Fruit fly (Drosophila melanogaster) whole organism, embryonic: ENCODE data around the gene Twdlalpha.

Source experiments
- Atf-2 ChIP-seq: fragments of 200-800 bp; sonication (Bioruptor generic); optimal IDR thresholded peaks from 2 replicates; lab custom pipeline; 2016; ENCODE audit warnings: missing biosample characterization, missing genetic modification characterization
- CG10274 ChIP-seq: fragments of 200-800 bp; sonication (Bioruptor generic); optimal IDR thresholded peaks from 3 replicates; lab custom pipeline; 2017; ENCODE audit warnings: missing biosample characterization, mild to moderate bottlenecking, missing genetic modification characterization
- CG10431 ChIP-seq: fragments of 200-800 bp; sonication (Bioruptor generic); optimal IDR thresholded peaks from 3 replicates; lab custom pipeline; 2018; ENCODE audit warnings: missing biosample characterization, mild to moderate bottlenecking, missing genetic modification characterization
- CG12769 ChIP-seq: fragments of 200-800 bp; sonication (Bioruptor generic); optimal IDR thresholded peaks from 2 replicates; lab custom pipeline; 2019; ENCODE audit warnings: missing biosample characterization, mild to moderate bottlenecking, missing genetic modification characterization, moderate library complexity
- CG14965 ChIP-seq: fragments of 200-800 bp; sonication (Bioruptor generic); optimal IDR thresholded peaks from 2 replicates; lab custom pipeline; 2016; ENCODE audit warnings: missing biosample characterization, missing genetic modification characterization, borderline replicate concordance
- CG15269 ChIP-seq: fragments of 200-800 bp; sonication (Bioruptor generic); optimal IDR thresholded peaks from 2 replicates; lab custom pipeline; 2018; ENCODE audit warnings: missing biosample characterization, mild to moderate bottlenecking, missing genetic modification characterization, moderate library complexity
- CG17568 ChIP-seq: fragments of 200-800 bp; sonication (Bioruptor generic); optimal IDR thresholded peaks from 2 replicates; lab custom pipeline; 2018; ENCODE audit warnings: missing biosample characterization, mild to moderate bottlenecking, missing genetic modification characterization, moderate library complexity
- CG17612 ChIP-seq: fragments of 200-800 bp; sonication (Bioruptor generic); IDR thresholded peaks from 2 replicates; pipeline ENCODE4 v1.3.6; 2022; ENCODE audit warnings: missing biosample characterization, missing genetic modification characterization
- CG17829 ChIP-seq: fragments of 200-800 bp; optimal IDR thresholded peaks from 2 replicates; lab custom pipeline; 2019; ENCODE audit warnings: missing biosample characterization, mild to moderate bottlenecking, missing genetic modification characterization, moderate library complexity
- CG3281 ChIP-seq: fragments of 200-800 bp; sonication (Bioruptor generic); optimal IDR thresholded peaks from 3 replicates; lab custom pipeline; 2017; ENCODE audit warnings: missing biosample characterization, mild to moderate bottlenecking, missing genetic modification characterization
- CG33557 ChIP-seq: fragments of 200-800 bp; sonication (Bioruptor generic); optimal IDR thresholded peaks from 2 replicates; lab custom pipeline; 2019; ENCODE audit warnings: missing biosample characterization, mild to moderate bottlenecking, missing genetic modification characterization, moderate library complexity
- CG7372 ChIP-seq: fragments of 200-800 bp; sonication (Bioruptor generic); IDR thresholded peaks from 2 replicates; pipeline ENCODE4 v1.3.6; 2022; ENCODE audit warnings: missing biosample characterization, missing genetic modification characterization
- CG8359 ChIP-seq: fragments of 200-800 bp; sonication (Bioruptor generic); optimal IDR thresholded peaks from 2 replicates; lab custom pipeline; 2017; ENCODE audit warnings: missing biosample characterization, mild to moderate bottlenecking, missing genetic modification characterization, borderline replicate concordance
- CG8388 ChIP-seq: fragments of 200-800 bp; sonication (Bioruptor generic); optimal IDR thresholded peaks from 2 replicates; lab custom pipeline; 2019; ENCODE audit warnings: missing biosample characterization, mild to moderate bottlenecking, missing genetic modification characterization, moderate library complexity
- CG9817 ChIP-seq: fragments of 200-800 bp; sonication (Bioruptor generic); optimal IDR thresholded peaks from 2 replicates; lab custom pipeline; 2018; ENCODE audit warnings: missing biosample characterization, mild to moderate bottlenecking, missing genetic modification characterization, moderate library complexity
- Deaf1 ChIP-seq: fragments of 200-800 bp; optimal IDR thresholded peaks from 3 replicates; lab custom pipeline; 2019; ENCODE audit warnings: missing biosample characterization, mild to moderate bottlenecking, missing genetic modification characterization, moderate library complexity
- H15 ChIP-seq: fragments of 200-800 bp; sonication (Bioruptor generic); IDR thresholded peaks from 3 replicates; pipeline ENCODE4 v1.3.6; 2022; ENCODE audit warnings: missing biosample characterization, missing genetic modification characterization
- Hey ChIP-seq: fragments of 200-800 bp; sonication (Bioruptor generic); optimal IDR thresholded peaks from 3 replicates; lab custom pipeline; 2018; ENCODE audit warnings: missing biosample characterization, mild to moderate bottlenecking, missing genetic modification characterization
- Hsf ChIP-seq: fragments of 200-800 bp; sonication (Bioruptor generic); optimal IDR thresholded peaks from 3 replicates; lab custom pipeline; 2016; ENCODE audit warnings: missing biosample characterization, missing genetic modification characterization
- Mes4 ChIP-seq: fragments of 200-800 bp; sonication (Bioruptor generic); optimal IDR thresholded peaks from 2 replicates; lab custom pipeline; 2016; ENCODE audit warnings: missing biosample characterization, missing genetic modification characterization
- Oli ChIP-seq: fragments of 200-800 bp; sonication (Bioruptor generic); optimal IDR thresholded peaks from 2 replicates; lab custom pipeline; 2018; ENCODE audit warnings: missing biosample characterization, mild to moderate bottlenecking, missing genetic modification characterization, moderate library complexity
- Pdp1 ChIP-seq, 2 experiments: fragments of 200-800 bp; sonication (Bioruptor generic); optimal IDR thresholded peaks; 3 replicates each; lab custom pipeline; 2016; ENCODE audit warnings: missing biosample characterization in 2 of 2, missing genetic modification characterization in 2 of 2, mild to moderate bottlenecking in 1 of 2, moderate library complexity in 1 of 2
- Side ChIP-seq: fragments of 200-800 bp; sonication (Bioruptor generic); optimal IDR thresholded peaks from 2 replicates; lab custom pipeline; 2016; ENCODE audit warnings: missing biosample characterization, missing genetic modification characterization
- Taf1 ChIP-seq: fragments of 200-800 bp; sonication (Bioruptor generic); IDR thresholded peaks from 2 replicates; pipeline ENCODE4 v1.3.6; 2022; ENCODE audit warnings: missing biosample characterization, missing genetic modification characterization
- ase ChIP-seq: fragments of 200-800 bp; sonication (Bioruptor generic); IDR thresholded peaks from 3 replicates; pipeline ENCODE4 v1.3.6; 2022; ENCODE audit warnings: missing biosample characterization, missing genetic modification characterization
- da ChIP-seq: fragments of 200-800 bp; sonication (Bioruptor generic); optimal IDR thresholded peaks from 2 replicates; lab custom pipeline; 2016; ENCODE audit warnings: missing biosample characterization, missing genetic modification characterization
- dati ChIP-seq: fragments of 200-800 bp; sonication (Bioruptor generic); IDR thresholded peaks from 2 replicates; pipeline ENCODE4 v1.3.6; 2022; ENCODE audit warnings: missing biosample characterization, missing genetic modification characterization
- dimm ChIP-seq: fragments of 200-800 bp; sonication (Bioruptor generic); IDR thresholded peaks from 2 replicates; pipeline ENCODE4 v1.3.6; 2022; ENCODE audit warnings: missing biosample characterization, missing genetic modification characterization
- esg ChIP-seq: fragments of 200-800 bp; sonication (Bioruptor generic); conservative IDR thresholded peaks from 2 replicates; pipeline ENCODE4 v1.3.6; 2022; ENCODE audit warnings: missing biosample characterization, missing genetic modification characterization
- fru ChIP-seq: fragments of >200 bp; optimal IDR thresholded peaks from 2 replicates; lab custom pipeline; 2017
- ftz-f1 ChIP-seq: fragments of 200-800 bp; sonication (Bioruptor generic); optimal IDR thresholded peaks from 2 replicates; lab custom pipeline; 2016; ENCODE audit warnings: missing biosample characterization, missing genetic modification characterization
- gce ChIP-seq: fragments of 200-800 bp; sonication (Bioruptor generic); IDR thresholded peaks from 3 replicates; pipeline ENCODE4 v1.3.6; 2022; ENCODE audit warnings: missing biosample characterization, missing genetic modification characterization
- lab ChIP-seq: fragments of 200-800 bp; sonication (Bioruptor generic); optimal IDR thresholded peaks from 3 replicates; lab custom pipeline; 2017; ENCODE audit warnings: missing biosample characterization, missing genetic modification characterization, mild to moderate bottlenecking, moderate library complexity, missing genetic modification reagents
- pzg ChIP-seq: fragments of 200-800 bp; sonication (Bioruptor generic); optimal IDR thresholded peaks from 3 replicates; lab custom pipeline; 2018; ENCODE audit warnings: missing biosample characterization, mild to moderate bottlenecking, missing genetic modification characterization, moderate library complexity
- rib ChIP-seq: fragments of 200-800 bp; sonication (Bioruptor generic); IDR thresholded peaks from 2 replicates; pipeline ENCODE4 v1.3.6; 2022; ENCODE audit warnings: missing biosample characterization, missing genetic modification characterization
- ro ChIP-seq: fragments of 200-800 bp; sonication (Bioruptor generic); IDR thresholded peaks from 2 replicates; pipeline ENCODE4 v1.3.6; 2022; ENCODE audit warnings: missing biosample characterization, missing genetic modification characterization
- row ChIP-seq: fragments of 200-800 bp; sonication (Bioruptor generic); IDR thresholded peaks from 3 replicates; pipeline ENCODE4 v1.3.6; 2022; ENCODE audit warnings: missing biosample characterization, missing genetic modification characterization
- sna ChIP-seq: fragments of 200-800 bp; sonication (Bioruptor generic); IDR thresholded peaks from 2 replicates; pipeline ENCODE4 v1.3.6; 2022; ENCODE audit warnings: missing biosample characterization, missing genetic modification characterization; ENCODE audit not compliant: partially characterized antibody
- stc ChIP-seq: fragments of 200-800 bp; sonication (Bioruptor generic); IDR thresholded peaks from 2 replicates; pipeline ENCODE4 v1.3.6; 2022; ENCODE audit warnings: missing biosample characterization, missing genetic modification characterization
- tin ChIP-seq: fragments of 200-800 bp; sonication (Bioruptor generic); optimal IDR thresholded peaks from 3 replicates; lab custom pipeline; 2016; ENCODE audit warnings: missing biosample characterization, missing genetic modification characterization
- tna ChIP-seq: fragments of 200-800 bp; sonication (Bioruptor generic); IDR thresholded peaks from 2 replicates; pipeline ENCODE4 v1.3.6; 2022; ENCODE audit warnings: missing biosample characterization, missing genetic modification characterization; ENCODE audit not compliant: partially characterized antibody
- tx ChIP-seq: fragments of 200-800 bp; sonication (Bioruptor generic); optimal IDR thresholded peaks from 2 replicates; lab custom pipeline; 2016; ENCODE audit warnings: missing biosample characterization, missing genetic modification characterization

Twdlalpha gene

dm6 chrX:16782175-16782916, 39.7 kb downstream of the Twdlalpha start (continued):
- TF ChIP-seq Hsf (GFP tag; lab: Kevin White, UChicago), result peak; percentile 63
- peak; percentile 50 for TF ChIP-seq Side (GFP tag; lab: Kevin White, UChicago)
- TF ChIP-seq CG12769 (tag; lab: Kevin White, UChicago), result peak; percentile 41
- TF ChIP-seq CG33557, result no peak
- TF ChIP-seq CG3281 (GFP tag; lab: Kevin White, UChicago), result peak; percentile 44
- TF ChIP-seq dati (GFP tag; lab: Robert Waterston, UW), result no peak
- TF ChIP-seq fru (lab: Kevin White, UChicago), result no peak
- no peak for TF ChIP-seq CG10431 (GFP tag; lab: Kevin White, UChicago)
- no peak for TF ChIP-seq Hey (tag; lab: Kevin White, UChicago)
- peak; percentile 41 for TF ChIP-seq CG8388
- TF ChIP-seq CG10274 (GFP tag; lab: Kevin White, UChicago), result peak; percentile 10
- peak; percentile 38 to 49 for TF ChIP-seq Pdp1 (GFP tag; optimal IDR thresholded peaks at IDR 0.05; lab: Kevin White, UChicago)
- no peak for TF ChIP-seq rib (GFP tag; lab: Robert Waterston, UW)
- no peak for TF ChIP-seq sna (GFP tag; lab: Robert Waterston, UW)
- TF ChIP-seq dimm (GFP tag; lab: Robert Waterston, UW), result no peak
- TF ChIP-seq Taf1 (GFP tag; lab: Robert Waterston, UW), result 0 out of 2 replicates have a peak, but pooled peaks have one; percentile 39
- TF ChIP-seq CG9817 (tag; lab: Kevin White, UChicago), result peak; percentile 38
- no peak for TF ChIP-seq ftz-f1
- peak; percentile 60; the same call in 1 of the 2 replicates for TF ChIP-seq stc
- TF ChIP-seq CG8359, result no peak
- TF ChIP-seq esg (GFP tag; lab: Robert Waterston, UW), result peak; percentile 35
- TF ChIP-seq Deaf1 (tag; lab: Kevin White, UChicago), result peak; percentile 57
- TF ChIP-seq ase (GFP tag; lab: Robert Waterston, UW), result peak; percentile 30; the same call in 1 of the 3 replicates
- peak; percentile 36 for TF ChIP-seq Mes4 (GFP tag; lab: Kevin White, UChicago)
- 0 out of 3 replicates have a peak, but pooled peaks have one; percentile 49 for TF ChIP-seq H15 (GFP tag; lab: Robert Waterston, UW)
- peak; percentile 60 for TF ChIP-seq Atf-2 (GFP tag; lab: Kevin White, UChicago)
- TF ChIP-seq tin (GFP tag; lab: Kevin White, UChicago), result peak; percentile 53
- TF ChIP-seq lab, result peak; percentile 67
- 0 out of 2 replicates have a peak, but pooled peaks have one; percentile 24 for TF ChIP-seq CG7372 (GFP tag; lab: Robert Waterston, UW)
- no peak for TF ChIP-seq ro
- TF ChIP-seq CG17829 (tag; lab: Kevin White, UChicago), result no peak
- TF ChIP-seq pzg (GFP tag; lab: Kevin White, UChicago), result no peak
- TF ChIP-seq Oli (tag; lab: Kevin White, UChicago), result peak; percentile 53
- peak; percentile 52 for TF ChIP-seq tx (GFP tag; lab: Kevin White, UChicago)
- TF ChIP-seq CG17612 (GFP tag; lab: Robert Waterston, UW), result no peak
- TF ChIP-seq CG15269 (tag; lab: Kevin White, UChicago), result peak; percentile 69
- peak; percentile 24 for TF ChIP-seq da (GFP tag; lab: Kevin White, UChicago)
- no peak for TF ChIP-seq CG17568 (GFP tag; lab: Kevin White, UChicago)
- no peak for TF ChIP-seq tna (GFP tag; lab: Robert Waterston, UW)
- peak; percentile 18 for TF ChIP-seq CG14965 (GFP tag; lab: Kevin White, UChicago)
- TF ChIP-seq row (GFP tag; lab: Robert Waterston, UW), result peak; percentile 52
- peak; percentile 53; the same call in 1 of the 3 replicates for TF ChIP-seq gce (GFP tag; lab: Robert Waterston, UW)
